Worm (Caenorhabditis elegans) whole organism, early embryonic: ENCODE measurements around the gene F29G9.1.
"Not testable (repeated sequence)": the region's sequence is repeated elsewhere in the genome, so short reads cannot be mapped to it uniquely, and the experiment has no call there.

ENCODE experiments used
- B0310.2 ChIP-seq: sonication (generic microtip); optimal IDR thresholded peaks from 2 replicates; lab custom pipeline; 2016; ENCODE audit warnings: mild to moderate bottlenecking, missing genetic modification characterization, missing compliant biosample characterization
- F13C5.2 ChIP-seq: sonication (generic microtip); optimal IDR thresholded peaks from 2 replicates; lab custom pipeline; 2017; ENCODE audit warnings: mild to moderate bottlenecking, missing genetic modification characterization, inconsistent platforms, missing compliant biosample characterization
- aly-1 ChIP-seq: sonication (generic microtip); optimal IDR thresholded peaks from 2 replicates; lab custom pipeline; 2016; ENCODE audit warnings: missing genetic modification characterization, missing compliant biosample characterization
- ama-1 ChIP-seq: fragments of 150-350 bp; optimal IDR thresholded peaks from 2 replicates; lab custom pipeline; 2014
- ceh-13 ChIP-seq: fragments of 200-800 bp; sonication (Bioruptor generic); optimal IDR thresholded peaks from 2 replicates; lab custom pipeline; 2018; ENCODE audit warnings: mild to moderate bottlenecking, missing genetic modification characterization, missing compliant biosample characterization
- ceh-36 ChIP-seq: sonication (generic microtip); optimal IDR thresholded peaks from 2 replicates; lab custom pipeline; 2016; ENCODE audit warnings: missing genetic modification characterization, inconsistent platforms, missing compliant biosample characterization
- ets-7 ChIP-seq: sonication (generic microtip); optimal IDR thresholded peaks from 2 replicates; lab custom pipeline; 2016; ENCODE audit warnings: missing genotype, missing genetic modification characterization, missing compliant biosample characterization
- flt-1 ChIP-seq: fragments of 200-800 bp; sonication (Bioruptor generic); IDR thresholded peaks from 2 replicates; pipeline ENCODE4 v1.3.6; 2022; ENCODE audit warnings: missing genetic modification characterization, missing compliant biosample characterization
- hmbx-1 ChIP-seq: sonication (generic microtip); optimal IDR thresholded peaks from 2 replicates; lab custom pipeline; 2016; ENCODE audit warnings: mild to moderate bottlenecking, missing genetic modification characterization, missing compliant biosample characterization
- hmg-4 ChIP-seq: fragments of 200-800 bp; sonication (Bioruptor generic); optimal IDR thresholded peaks from 2 replicates; lab custom pipeline; 2018; ENCODE audit warnings: mild to moderate bottlenecking, missing genetic modification characterization, missing compliant biosample characterization
- hnd-1 ChIP-seq: sonication (generic microtip); optimal IDR thresholded peaks from 2 replicates; lab custom pipeline; 2016; ENCODE audit warnings: missing genetic modification characterization, missing compliant biosample characterization
- pes-1 ChIP-seq: fragments of 200-800 bp; sonication (Bioruptor generic); IDR thresholded peaks from 2 replicates; pipeline ENCODE4 v1.3.6; 2022; ENCODE audit warnings: missing genetic modification reagents, missing genetic modification characterization, missing compliant biosample characterization
- scrt-1 ChIP-seq: fragments of 200-800 bp; sonication (Bioruptor generic); IDR thresholded peaks from 2 replicates; pipeline ENCODE4 v1.3.6; 2022; ENCODE audit warnings: missing genetic modification characterization, missing compliant biosample characterization
- sea-1 ChIP-seq: fragments of 200-800 bp; sonication (Bioruptor generic); conservative IDR thresholded peaks from 2 replicates; pipeline ENCODE4 v1.3.6; 2022; ENCODE audit warnings: missing genetic modification characterization, missing compliant biosample characterization
- tbx-11 ChIP-seq: fragments of 200-800 bp; sonication (Bioruptor generic); IDR thresholded peaks from 2 replicates; pipeline ENCODE4 v1.3.6; 2022; ENCODE audit warnings: missing genetic modification characterization, missing compliant biosample characterization
- tbx-37 ChIP-seq: fragments of 200-800 bp; sonication (Bioruptor generic); conservative IDR thresholded peaks from 2 replicates; pipeline ENCODE4 v1.3.6; 2022; ENCODE audit warnings: missing genetic modification reagents, missing genetic modification characterization, missing compliant biosample characterization
- tra-4 ChIP-seq: sonication (generic microtip); optimal IDR thresholded peaks from 2 replicates; lab custom pipeline; 2017; ENCODE audit warnings: missing genetic modification characterization, missing compliant biosample characterization

Gene F29G9.1

ce11 chrV:6038405-6039151, at the start of gene F29G9.1:
TSS of gene F29G9.1 (plus strand) at chrV:6039101.
- TF ChIP-seq hnd-1 (tag; lab: Kevin White, UChicago); aly-1 (tag; lab: Kevin White, UChicago); scrt-1: not testable (repeated sequence)

ce11 chrV:5990383-5990782, 48.5 kb upstream of the F29G9.1 start, which contains the start of gene fut-8:
TSS of gene fut-8 (minus strand) at chrV:5990483.
- TF ChIP-seq tbx-11 (no peak), flt-1 (GFP tag; lab: Robert Waterston, UW) (no peak)

ce11 chrV:5991490-5992069, 47.3 kb upstream of the F29G9.1 start:
- no peak for TF ChIP-seq hmbx-1 (tag; lab: Kevin White, UChicago)
- TF ChIP-seq scrt-1: no peak
- no peak for TF ChIP-seq ama-1 (lab: Kevin White, UChicago)
- no peak for TF ChIP-seq hnd-1 (tag; lab: Kevin White, UChicago)
- TF ChIP-seq ceh-13 (GFP tag; lab: Kevin White, UChicago): no peak
- TF ChIP-seq tbx-37 (GFP tag; lab: Robert Waterston, UW): no peak
- no peak for TF ChIP-seq sea-1 (GFP tag; lab: Robert Waterston, UW)
- no peak for TF ChIP-seq ets-7 (tag; lab: Kevin White, UChicago)
- no peak for TF ChIP-seq B0310.2 (tag; lab: Kevin White, UChicago)
- TF ChIP-seq flt-1 (GFP tag; lab: Robert Waterston, UW): no peak

ce11 chrV:5995598-5995997, 43.3 kb upstream of the F29G9.1 start:
- no peak for TF ChIP-seq aly-1 (tag; lab: Kevin White, UChicago)
- TF ChIP-seq flt-1 (GFP tag; lab: Robert Waterston, UW): no peak
- no peak for TF ChIP-seq tra-4 (tag; lab: Kevin White, UChicago)
- TF ChIP-seq ets-7 (tag; lab: Kevin White, UChicago): no peak

ce11 chrV:5996114-5996513, 42.8 kb upstream of the F29G9.1 start, which contains the start of gene cpg-4:
TSS of gene cpg-4 (plus strand) at chrV:5996416.
- TF ChIP-seq F13C5.2 (tag; lab: Kevin White, UChicago) (no peak), pes-1 (GFP tag; lab: Robert Waterston, UW) (no peak), tbx-11 (no peak), ceh-13 (GFP tag; lab: Kevin White, UChicago) (no peak), ama-1 (lab: Kevin White, UChicago) (no peak), ets-7 (tag; lab: Kevin White, UChicago) (no peak), hmg-4 (GFP tag; lab: Kevin White, UChicago) (no peak), sea-1 (GFP tag; lab: Robert Waterston, UW) (no peak), aly-1 (tag; lab: Kevin White, UChicago) (no peak), tra-4 (tag; lab: Kevin White, UChicago) (no peak), hnd-1 (tag; lab: Kevin White, UChicago) (no peak), hmbx-1 (tag; lab: Kevin White, UChicago) (no peak), tbx-37 (GFP tag; lab: Robert Waterston, UW) (no peak), B0310.2 (tag; lab: Kevin White, UChicago) (no peak), ceh-36 (tag; lab: Kevin White, UChicago) (no peak), flt-1 (GFP tag; lab: Robert Waterston, UW) (no peak), scrt-1 (no peak)

ce11 chrV:6000368-6000802, 38.5 kb upstream of the F29G9.1 start:
- TF ChIP-seq F13C5.2 (tag; lab: Kevin White, UChicago) (peak; percentile 24), tbx-37 (GFP tag; lab: Robert Waterston, UW) (no peak), ceh-36 (tag; lab: Kevin White, UChicago) (no peak), hmg-4 (GFP tag; lab: Kevin White, UChicago) (peak; percentile 13), pes-1 (GFP tag; lab: Robert Waterston, UW) (no peak), tra-4 (tag; lab: Kevin White, UChicago) (no peak), hnd-1 (tag; lab: Kevin White, UChicago) (no peak), flt-1 (GFP tag; lab: Robert Waterston, UW) (no peak), tbx-11 (no peak), ets-7 (tag; lab: Kevin White, UChicago) (no peak), scrt-1 (no peak)

ce11 chrV:6003301-6003700, 35.6 kb upstream of the F29G9.1 start, which contains the start of gene fos-1:
TSS of gene fos-1 (plus strand) at chrV:6003601.
- no peak for TF ChIP-seq pes-1 (GFP tag; lab: Robert Waterston, UW)

- no peak for TF ChIP-seq hmbx-1 (tag; lab: Kevin White, UChicago)
- TF ChIP-seq ets-7 (tag; lab: Kevin White, UChicago): no peak
- no peak for TF ChIP-seq B0310.2 (tag; lab: Kevin White, UChicago)
- no peak for TF ChIP-seq ceh-13 (GFP tag; lab: Kevin White, UChicago)
- TF ChIP-seq tbx-11: no peak
- no peak for TF ChIP-seq ama-1 (lab: Kevin White, UChicago)
- no peak for TF ChIP-seq aly-1 (tag; lab: Kevin White, UChicago)
- no peak for TF ChIP-seq hmg-4 (GFP tag; lab: Kevin White, UChicago)
- no peak for TF ChIP-seq pes-1 (GFP tag; lab: Robert Waterston, UW)
- TF ChIP-seq hnd-1 (tag; lab: Kevin White, UChicago): no peak
- no peak for TF ChIP-seq tra-4 (tag; lab: Kevin White, UChicago)
- TF ChIP-seq ceh-36 (tag; lab: Kevin White, UChicago): no peak
- no peak for TF ChIP-seq flt-1 (GFP tag; lab: Robert Waterston, UW)
These were observed 31.0 kb upstream of the F29G9.1 start for ce11 chrV:6007927-6008326.
